Worm (Caenorhabditis elegans) whole organism, early embryonic: ENCODE data around the gene Y69H2.1.
A peak's percentile ranks its signal among the peaks of the same experiment; 100 is the strongest.

ENCODE experiments used
- B0310.2 ChIP-seq: sonication (generic microtip); optimal IDR thresholded peaks from 2 replicates; lab custom pipeline; 2016; ENCODE audit warnings: mild to moderate bottlenecking, missing genetic modification characterization, missing compliant biosample characterization
- F13C5.2 ChIP-seq: sonication (generic microtip); optimal IDR thresholded peaks from 2 replicates; lab custom pipeline; 2017; ENCODE audit warnings: mild to moderate bottlenecking, missing genetic modification characterization, inconsistent platforms, missing compliant biosample characterization
- aly-1 ChIP-seq: sonication (generic microtip); optimal IDR thresholded peaks from 2 replicates; lab custom pipeline; 2016; ENCODE audit warnings: missing genetic modification characterization, missing compliant biosample characterization
- ama-1 ChIP-seq: fragments of 150-350 bp; optimal IDR thresholded peaks from 2 replicates; lab custom pipeline; 2014
- ceh-13 ChIP-seq: fragments of 200-800 bp; sonication (Bioruptor generic); optimal IDR thresholded peaks from 2 replicates; lab custom pipeline; 2018; ENCODE audit warnings: mild to moderate bottlenecking, missing genetic modification characterization, missing compliant biosample characterization
- ceh-36 ChIP-seq: sonication (generic microtip); optimal IDR thresholded peaks from 2 replicates; lab custom pipeline; 2016; ENCODE audit warnings: missing genetic modification characterization, inconsistent platforms, missing compliant biosample characterization
- ets-7 ChIP-seq: sonication (generic microtip); optimal IDR thresholded peaks from 2 replicates; lab custom pipeline; 2016; ENCODE audit warnings: missing genotype, missing genetic modification characterization, missing compliant biosample characterization
- flt-1 ChIP-seq: fragments of 200-800 bp; sonication (Bioruptor generic); IDR thresholded peaks from 2 replicates; pipeline ENCODE4 v1.3.6; 2022; ENCODE audit warnings: missing genetic modification characterization, missing compliant biosample characterization
- hmbx-1 ChIP-seq: sonication (generic microtip); optimal IDR thresholded peaks from 2 replicates; lab custom pipeline; 2016; ENCODE audit warnings: mild to moderate bottlenecking, missing genetic modification characterization, missing compliant biosample characterization
- hmg-4 ChIP-seq: fragments of 200-800 bp; sonication (Bioruptor generic); optimal IDR thresholded peaks from 2 replicates; lab custom pipeline; 2018; ENCODE audit warnings: mild to moderate bottlenecking, missing genetic modification characterization, missing compliant biosample characterization
- hnd-1 ChIP-seq: sonication (generic microtip); optimal IDR thresholded peaks from 2 replicates; lab custom pipeline; 2016; ENCODE audit warnings: missing genetic modification characterization, missing compliant biosample characterization
- pes-1 ChIP-seq: fragments of 200-800 bp; sonication (Bioruptor generic); IDR thresholded peaks from 2 replicates; pipeline ENCODE4 v1.3.6; 2022; ENCODE audit warnings: missing genetic modification reagents, missing genetic modification characterization, missing compliant biosample characterization
- scrt-1 ChIP-seq: fragments of 200-800 bp; sonication (Bioruptor generic); IDR thresholded peaks from 2 replicates; pipeline ENCODE4 v1.3.6; 2022; ENCODE audit warnings: missing genetic modification characterization, missing compliant biosample characterization
- sea-1 ChIP-seq: fragments of 200-800 bp; sonication (Bioruptor generic); conservative IDR thresholded peaks from 2 replicates; pipeline ENCODE4 v1.3.6; 2022; ENCODE audit warnings: missing genetic modification characterization, missing compliant biosample characterization
- tbx-11 ChIP-seq: fragments of 200-800 bp; sonication (Bioruptor generic); IDR thresholded peaks from 2 replicates; pipeline ENCODE4 v1.3.6; 2022; ENCODE audit warnings: missing genetic modification characterization, missing compliant biosample characterization
- tbx-37 ChIP-seq: fragments of 200-800 bp; sonication (Bioruptor generic); conservative IDR thresholded peaks from 2 replicates; pipeline ENCODE4 v1.3.6; 2022; ENCODE audit warnings: missing genetic modification reagents, missing genetic modification characterization, missing compliant biosample characterization
- tra-4 ChIP-seq: sonication (generic microtip); optimal IDR thresholded peaks from 2 replicates; lab custom pipeline; 2017; ENCODE audit warnings: missing genetic modification characterization, missing compliant biosample characterization

Y69H2.1 gene

ce11 chrV:18622462-18622861 is at the start of gene Y69H2.1:
Gene Y69H2.1 (minus strand): TSS chrV:18622562.
- TF ChIP-seq pes-1 (GFP tag; lab: Robert Waterston, UW) (no peak), hnd-1 (no peak), ceh-13 (GFP tag; lab: Kevin White, UChicago) (no peak), ama-1 (lab: Kevin White, UChicago) (no peak), ets-7 (tag; lab: Kevin White, UChicago) (no peak), hmg-4 (GFP tag; lab: Kevin White, UChicago) (no peak), hmbx-1 (no peak), tra-4 (tag; lab: Kevin White, UChicago) (no peak), tbx-11 (GFP tag; lab: Robert Waterston, UW) (no peak)

ce11 chrV:18671811-18672210 is 49.4 kb upstream of the Y69H2.1 start:
- TF ChIP-seq tra-4 (tag; lab: Kevin White, UChicago) (no peak), aly-1 (tag; lab: Kevin White, UChicago) (peak; percentile 27)

- no peak for TF ChIP-seq ceh-13 (GFP tag; lab: Kevin White, UChicago)
- no peak for TF ChIP-seq B0310.2 (tag; lab: Kevin White, UChicago)
Observed at ce11 chrV:18670017-18670416, 47.7 kb upstream of the Y69H2.1 start, which contains the start of gene Y69H2.10. Gene Y69H2.10 (plus strand): TSS chrV:18670317.

ce11 chrV:18667179-18667578 is 44.8 kb upstream of the Y69H2.1 start:
- TF ChIP-seq aly-1 (tag; lab: Kevin White, UChicago) (no peak), tbx-37 (GFP tag; lab: Robert Waterston, UW) (no peak), tra-4 (tag; lab: Kevin White, UChicago) (no peak), pes-1 (GFP tag; lab: Robert Waterston, UW) (no peak), ceh-36 (tag; lab: Kevin White, UChicago) (no peak)

ce11 chrV:18664026-18664425 is 41.7 kb upstream of the Y69H2.1 start, which contains the start of gene Y69H2.3:
Gene Y69H2.3 (minus strand): TSS chrV:18664126.
- no peak for TF ChIP-seq hnd-1
- TF ChIP-seq flt-1 (GFP tag; lab: Robert Waterston, UW), result no peak
- TF ChIP-seq tbx-37 (GFP tag; lab: Robert Waterston, UW), result no peak
- TF ChIP-seq scrt-1 (GFP tag; lab: Robert Waterston, UW), result no peak

- TF ChIP-seq hnd-1, result no peak
- no peak for TF ChIP-seq B0310.2 (tag; lab: Kevin White, UChicago)
- no peak for TF ChIP-seq hmg-4 (GFP tag; lab: Kevin White, UChicago)
- no peak for TF ChIP-seq flt-1 (GFP tag; lab: Robert Waterston, UW)
- TF ChIP-seq tbx-37 (GFP tag; lab: Robert Waterston, UW), result no peak
- TF ChIP-seq hmbx-1, result no peak
- no peak for TF ChIP-seq ets-7 (tag; lab: Kevin White, UChicago)
- no peak for TF ChIP-seq tbx-11 (GFP tag; lab: Robert Waterston, UW)
- TF ChIP-seq ama-1 (lab: Kevin White, UChicago), result no peak
- TF ChIP-seq pes-1 (GFP tag; lab: Robert Waterston, UW), result no peak
- TF ChIP-seq F13C5.2, result no peak
- no peak for TF ChIP-seq sea-1 (GFP tag; lab: Robert Waterston, UW)
- no peak for TF ChIP-seq tra-4 (tag; lab: Kevin White, UChicago)
- TF ChIP-seq ceh-36 (tag; lab: Kevin White, UChicago), result no peak
- no peak for TF ChIP-seq scrt-1 (GFP tag; lab: Robert Waterston, UW)
- TF ChIP-seq ceh-13 (GFP tag; lab: Kevin White, UChicago), result no peak
- no peak for TF ChIP-seq aly-1 (tag; lab: Kevin White, UChicago)
Observed at ce11 chrV:18662333-18662732, 40.0 kb upstream of the Y69H2.1 start.

- TF ChIP-seq aly-1 (tag; lab: Kevin White, UChicago), result no peak
- TF ChIP-seq flt-1 (GFP tag; lab: Robert Waterston, UW), result no peak
- no peak for TF ChIP-seq ets-7 (tag; lab: Kevin White, UChicago)
- no peak for TF ChIP-seq pes-1 (GFP tag; lab: Robert Waterston, UW)
- TF ChIP-seq scrt-1 (GFP tag; lab: Robert Waterston, UW), result no peak
- TF ChIP-seq B0310.2 (tag; lab: Kevin White, UChicago), result no peak
- TF ChIP-seq tbx-37 (GFP tag; lab: Robert Waterston, UW), result no peak
- TF ChIP-seq hmbx-1, result no peak
- no peak for TF ChIP-seq sea-1 (GFP tag; lab: Robert Waterston, UW)
- TF ChIP-seq tra-4 (tag; lab: Kevin White, UChicago), result no peak
- no peak for TF ChIP-seq F13C5.2
- TF ChIP-seq hmg-4 (GFP tag; lab: Kevin White, UChicago), result no peak
Observed at ce11 chrV:18658914-18659313, 36.6 kb upstream of the Y69H2.1 start.

- TF ChIP-seq tbx-11 (GFP tag; lab: Robert Waterston, UW) (no peak), flt-1 (GFP tag; lab: Robert Waterston, UW) (no peak), hmg-4 (GFP tag; lab: Kevin White, UChicago) (no peak), scrt-1 (GFP tag; lab: Robert Waterston, UW) (no peak), tra-4 (tag; lab: Kevin White, UChicago) (no peak), ets-7 (tag; lab: Kevin White, UChicago) (no peak), tbx-37 (GFP tag; lab: Robert Waterston, UW) (no peak), F13C5.2 (no peak), sea-1 (GFP tag; lab: Robert Waterston, UW) (no peak), pes-1 (GFP tag; lab: Robert Waterston, UW) (no peak), B0310.2 (tag; lab: Kevin White, UChicago) (no peak), hmbx-1 (no peak), ceh-13 (GFP tag; lab: Kevin White, UChicago) (no peak)
Observed at ce11 chrV:18657391-18657790, 35.0 kb upstream of the Y69H2.1 start.
